Worm (Caenorhabditis elegans): Measurements from ENCODE around the gene rps-16.
A peak's percentile ranks its signal among the peaks of the same experiment; 100 is the strongest.

The rps-16 gene

DNA sequence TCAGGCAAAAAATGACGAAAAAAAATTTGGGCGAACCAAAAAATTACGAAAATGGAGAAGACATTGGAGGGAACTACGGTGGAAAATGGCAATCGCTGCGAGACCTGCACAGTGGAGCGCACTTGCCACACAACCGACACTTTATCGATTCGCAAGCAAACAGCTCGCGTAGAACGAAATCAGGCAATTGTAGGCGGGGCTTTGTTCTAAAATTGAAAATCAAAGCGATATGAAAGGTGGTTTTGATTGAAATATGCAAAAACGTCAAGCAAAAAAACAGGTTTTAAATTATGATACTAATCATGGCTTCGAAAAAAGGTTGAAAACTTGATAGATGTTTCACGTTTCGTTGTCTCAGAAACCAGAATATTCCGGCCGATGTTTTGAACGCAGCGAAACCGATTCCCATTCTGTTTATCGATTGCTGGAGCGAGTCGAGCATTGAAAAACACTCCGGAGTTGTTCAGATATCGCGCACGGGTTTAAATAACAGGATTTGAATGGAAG lies 1.9 kb upstream of the rps-16 start, which contains the start of the genes fib-1 and mut-15 (continued):
- peak; percentile 90 for TF ChIP-seq ceh-14 (tag; optimal IDR thresholded peaks at IDR 0.05)
- no peak for TF ChIP-seq odd-2 (tag; optimal IDR thresholded peaks at IDR 0.05)
- no peak for TF ChIP-seq gmeb-2 (tag; optimal IDR thresholded peaks at IDR 0.05)
- TF ChIP-seq unc-86 (tag; optimal IDR thresholded peaks at IDR 0.05), result peak; percentile 79
- TF ChIP-seq sox-2 (GFP tag; IDR thresholded peaks at IDR 0.05), result no peak
- TF ChIP-seq sdc-2 (tag; optimal IDR thresholded peaks at IDR 0.05), result peak; percentile 65
- TF ChIP-seq pha-2 (tag; optimal IDR thresholded peaks at IDR 0.05), result peak; percentile 51
- peak; percentile 30 for TF ChIP-seq ceh-6 (GFP tag; optimal IDR thresholded peaks at IDR 0.05)
- peak; percentile 87 for TF ChIP-seq elt-2 (tag; optimal IDR thresholded peaks at IDR 0.05)
- no peak for TF ChIP-seq Y22D7AL.16 (tag; optimal IDR thresholded peaks at IDR 0.05)
- TF ChIP-seq ceh-22 (tag; optimal IDR thresholded peaks at IDR 0.05), result no peak
- TF ChIP-seq ceh-18 (tag; optimal IDR thresholded peaks at IDR 0.05), result peak; percentile 97
- TF ChIP-seq syd-9 (tag; optimal IDR thresholded peaks at IDR 0.05), result peak; percentile 76
- TF ChIP-seq che-1 (tag; optimal IDR thresholded peaks at IDR 0.05), result peak; percentile 38
- TF ChIP-seq pqm-1 (tag; optimal IDR thresholded peaks at IDR 0.05), result peak; percentile 82
- peak; percentile 77 for TF ChIP-seq hlh-15 (tag; optimal IDR thresholded peaks at IDR 0.05)
- peak; percentile 77 for TF ChIP-seq hlh-8 (tag; optimal IDR thresholded peaks at IDR 0.05)
- TF ChIP-seq nhr-232 (tag; optimal IDR thresholded peaks at IDR 0.05), result no peak
- TF ChIP-seq npax-4 (tag; optimal IDR thresholded peaks at IDR 0.05), result peak; percentile 41
- no peak for TF ChIP-seq unc-3 (GFP tag; conservative IDR thresholded peaks at IDR 0.05)
- peak; percentile 85 for TF ChIP-seq unc-3 (tag; optimal IDR thresholded peaks at IDR 0.05)
- peak; percentile 97 for TF ChIP-seq ref-2 (tag; optimal IDR thresholded peaks at IDR 0.05)
- TF ChIP-seq ceh-31 (tag; optimal IDR thresholded peaks at IDR 0.05), result peak; percentile 99
- TF ChIP-seq elt-4 (tag; optimal IDR thresholded peaks at IDR 0.05), result no peak
- no peak for TF ChIP-seq hlh-30 (tag; optimal IDR thresholded peaks at IDR 0.05; ENCODE audit: insufficient read depth)
- TF ChIP-seq unc-42 (tag; optimal IDR thresholded peaks at IDR 0.05), result peak; percentile 91
- peak; percentile 95 for TF ChIP-seq ceh-48 (tag; optimal IDR thresholded peaks at IDR 0.05)
- TF ChIP-seq dve-1 (tag; optimal IDR thresholded peaks at IDR 0.05), result peak; percentile 67
- no peak for TF ChIP-seq K02D7.2 (tag; optimal IDR thresholded peaks at IDR 0.05)
- no peak for TF ChIP-seq nhr-11 (tag; optimal IDR thresholded peaks at IDR 0.05)
- peak; percentile 98 for TF ChIP-seq tbx-2 (tag; optimal IDR thresholded peaks at IDR 0.05)
- TF ChIP-seq dmd-4 (tag; optimal IDR thresholded peaks at IDR 0.05; ENCODE audit: borderline replicate concordance), result peak; percentile 19
- no peak for TF ChIP-seq fkh-10 (GFP tag; optimal IDR thresholded peaks at IDR 0.05)
- peak; percentile 70 for TF ChIP-seq fkh-6 (tag; optimal IDR thresholded peaks at IDR 0.05)
- peak; percentile 73 for TF ChIP-seq hlh-6 (tag; optimal IDR thresholded peaks at IDR 0.05)
- TF ChIP-seq rnt-1 (tag; optimal IDR thresholded peaks at IDR 0.05), result peak; percentile 95
- peak; percentile 3 for TF ChIP-seq pros-1 (tag; optimal IDR thresholded peaks at IDR 0.05)
- peak; percentile 95 for TF ChIP-seq lim-6 (tag; optimal IDR thresholded peaks at IDR 0.05)
- no peak for TF ChIP-seq ceh-30 (tag; optimal IDR thresholded peaks at IDR 0.05)
- TF ChIP-seq pag-3 (tag; optimal IDR thresholded peaks at IDR 0.05; ENCODE audit: borderline replicate concordance), result peak; percentile 71
- peak; percentile 83 for TF ChIP-seq unc-55 (GFP tag; optimal IDR thresholded peaks at IDR 0.05)
- TF ChIP-seq ahr-1 (tag; optimal IDR thresholded peaks at IDR 0.05), result peak; percentile 81
- peak; percentile 89 for TF ChIP-seq ztf-16 (tag; optimal IDR thresholded peaks at IDR 0.05)
- no peak for TF ChIP-seq lin-11 (tag; optimal IDR thresholded peaks at IDR 0.05)
- peak; percentile 96 for TF ChIP-seq ceh-34 (tag; optimal IDR thresholded peaks at IDR 0.05)
- peak; percentile 40 for TF ChIP-seq madf-2 (tag; optimal IDR thresholded peaks at IDR 0.05)
- TF ChIP-seq eyg-1 (tag; optimal IDR thresholded peaks at IDR 0.05), result peak; percentile 67
